Fruit fly (Drosophila melanogaster): Measurements from ENCODE around the gene TrpRS-m.

- TF ChIP-seq CG13296 (GFP tag; optimal IDR thresholded peaks at IDR 0.05) (no peak), pzg (GFP tag; optimal IDR thresholded peaks at IDR 0.05) (no peak), CG9609 (GFP tag; optimal IDR thresholded peaks at IDR 0.05) (no peak), cad (GFP tag; optimal IDR thresholded peaks at IDR 0.05) (no peak), tll (GFP tag; optimal IDR thresholded peaks at IDR 0.05) (no peak), onecut (GFP tag; IDR thresholded peaks at IDR 0.05) (no peak), bab2 (GFP tag; optimal IDR thresholded peaks at IDR 0.05) (no peak), danr (GFP tag; IDR thresholded peaks at IDR 0.05) (no peak), dan (GFP tag; IDR thresholded peaks at IDR 0.05) (no peak), E2f2 (GFP tag; IDR thresholded peaks at IDR 0.05) (no peak)
These were observed 16.0 kb upstream of the TrpRS-m start, which contains the start of gene CG32188 for dm6 chr3L:17833525-17833924.
